Worm (Caenorhabditis elegans) whole organism, mixed stage, embryonic: ENCODE data around the gene glc-3.

ENCODE experiments used
- blmp-1 ChIP-seq: fragments of 150-350 bp; optimal IDR thresholded peaks from 2 replicates; lab custom pipeline; 2014; ENCODE audit warnings: missing biosample characterization, missing genetic modification characterization
- ces-1 ChIP-seq: fragments of 150-350 bp; optimal IDR thresholded peaks from 2 replicates; lab custom pipeline; 2014; ENCODE audit warnings: missing biosample characterization, missing genetic modification reagents, missing genetic modification characterization
- elt-3 ChIP-seq: fragments of 150-350 bp; optimal IDR thresholded peaks from 2 replicates; lab custom pipeline; 2014; ENCODE audit warnings: missing biosample characterization, missing genetic modification characterization
- hlh-1 ChIP-seq: fragments of 150-350 bp; optimal IDR thresholded peaks from 2 replicates; lab custom pipeline; 2014; ENCODE audit warnings: missing biosample characterization, missing genetic modification reagents, missing genetic modification characterization
- lin-13 ChIP-seq: fragments of 150-350 bp; optimal IDR thresholded peaks from 2 replicates; lab custom pipeline; 2014; ENCODE audit warnings: missing biosample characterization, missing genetic modification characterization
- lin-32 ChIP-seq: fragments of 200-800 bp; sonication (Bioruptor generic); optimal IDR thresholded peaks from 2 replicates; lab custom pipeline; 2018; ENCODE audit warnings: mild to moderate bottlenecking, missing genetic modification characterization, missing compliant biosample characterization
- mab-5 ChIP-seq: fragments of 150-350 bp; optimal IDR thresholded peaks from 2 replicates; lab custom pipeline; 2014; ENCODE audit warnings: missing biosample characterization, missing genetic modification characterization
- mep-1 ChIP-seq: fragments of 150-350 bp; optimal IDR thresholded peaks from 2 replicates; lab custom pipeline; 2017; ENCODE audit warnings: missing biosample characterization, missing genetic modification reagents, missing genetic modification characterization, inconsistent platforms
- nhr-237 ChIP-seq: fragments of 150-350 bp; optimal IDR thresholded peaks from 2 replicates; lab custom pipeline; 2014; ENCODE audit warnings: missing biosample characterization, missing genetic modification characterization
- nhr-28 ChIP-seq: fragments of 150-350 bp; optimal IDR thresholded peaks from 2 replicates; lab custom pipeline; 2014; ENCODE audit warnings: missing biosample characterization, missing genetic modification characterization
- nhr-76 ChIP-seq: sonication (generic microtip); optimal IDR thresholded peaks from 2 replicates; lab custom pipeline; 2017; ENCODE audit warnings: missing biosample characterization, missing genetic modification characterization
- pha-4 ChIP-seq: fragments of 150-350 bp; optimal IDR thresholded peaks from 2 replicates; lab custom pipeline; 2018; ENCODE audit warnings: missing biosample characterization, missing genetic modification reagents, missing genetic modification characterization
- unc-62 ChIP-seq: fragments of 150-350 bp; optimal IDR thresholded peaks from 2 replicates; lab custom pipeline; 2014; ENCODE audit warnings: missing biosample characterization, missing genetic modification reagents, missing genetic modification characterization
- ztf-11 ChIP-seq: fragments of 150-350 bp; optimal IDR thresholded peaks from 2 replicates; lab custom pipeline; 2014; ENCODE audit warnings: missing biosample characterization, missing genetic modification characterization

ce11 chrV:5484866-5485265 is 31.4 kb upstream of the glc-3 start, which contains the start of gene srg-65:
- TF ChIP-seq ztf-11 (tag; lab: Kevin White, UChicago) (no peak), blmp-1 (tag; lab: Kevin White, UChicago) (no peak), hlh-1 (no peak), elt-3 (no peak), mep-1 (tag; lab: Kevin White, UChicago) (no peak), nhr-237 (tag; lab: Kevin White, UChicago) (no peak), lin-13 (tag; lab: Kevin White, UChicago) (no peak), pha-4 (tag; lab: Kevin White, UChicago) (no peak), ces-1 (GFP tag; lab: Kevin White, UChicago) (no peak), nhr-28 (tag; lab: Kevin White, UChicago) (no peak), nhr-76 (tag; lab: Kevin White, UChicago) (no peak), mab-5 (tag; lab: Kevin White, UChicago) (no peak), lin-32 (GFP tag; lab: Kevin White, UChicago) (no peak), unc-62 (GFP tag; lab: Kevin White, UChicago) (no peak)
